Worm (Caenorhabditis elegans) whole organism, L4 larva: ENCODE results near the gene F17C11.11.
A peak's percentile ranks its signal among the peaks of the same experiment; 100 is the strongest.

Experiments used
- F10B5.3 ChIP-seq: sonication (generic microtip); optimal IDR thresholded peaks from 2 replicates; lab custom pipeline; 2016; ENCODE audit warnings: mild to moderate bottlenecking, missing genetic modification characterization, missing compliant biosample characterization
- F37D6.2 ChIP-seq: sonication (generic microtip); optimal IDR thresholded peaks from 2 replicates; lab custom pipeline; 2016; ENCODE audit warnings: mild to moderate bottlenecking, missing genetic modification characterization, missing compliant biosample characterization
- F44E2.7 ChIP-seq: fragments of 200-800 bp; sonication (Bioruptor generic); IDR thresholded peaks from 2 replicates; pipeline ENCODE4 v2.1.2; 2022; ENCODE audit warnings: missing genetic modification characterization, missing compliant biosample characterization
- ces-1 ChIP-seq: fragments of 150-350 bp; sonication (generic microtip); optimal IDR thresholded peaks from 4 replicates; lab custom pipeline; 2014; ENCODE audit warnings: missing biosample characterization, missing genetic modification reagents, missing genetic modification characterization
- ctbp-1 ChIP-seq: fragments of 200-800 bp; sonication (Bioruptor generic); IDR thresholded peaks from 2 replicates; pipeline ENCODE4 v1.3.6; 2022; ENCODE audit warnings: missing genetic modification reagents, missing genetic modification characterization, missing compliant biosample characterization
- daf-16 ChIP-seq, 3 experiments: sonication (generic microtip); optimal IDR thresholded peaks; 2 replicates each; lab custom pipeline; 2016 to 2017; ENCODE audit warnings: missing genetic modification characterization in 3 of 3, missing genetic modification reagents in 3 of 3, mild to moderate bottlenecking in 2 of 3, missing compliant biosample characterization in 2 of 3, missing biosample characterization in 1 of 3, moderate library complexity in 1 of 3
- daf-8 ChIP-seq: fragments of 200-800 bp; sonication (Bioruptor generic); IDR thresholded peaks from 2 replicates; pipeline ENCODE4 v1.3.6; 2022; ENCODE audit warnings: missing genetic modification characterization, missing compliant biosample characterization
- dmd-6 ChIP-seq: fragments of 200-800 bp; sonication (Bioruptor generic); IDR thresholded peaks from 2 replicates; pipeline ENCODE4 v1.3.6; 2022; ENCODE audit warnings: missing genetic modification reagents, missing genetic modification characterization, missing compliant biosample characterization
- dmd-8 ChIP-seq: fragments of 200-800 bp; sonication (Bioruptor generic); IDR thresholded peaks from 2 replicates; pipeline ENCODE4 v1.3.6; 2022; ENCODE audit warnings: missing genetic modification characterization, missing compliant biosample characterization
- duxl-1 ChIP-seq: sonication (generic microtip); optimal IDR thresholded peaks from 2 replicates; lab custom pipeline; 2016; ENCODE audit warnings: mild to moderate bottlenecking, missing genetic modification characterization, moderate library complexity, missing compliant biosample characterization; ENCODE audit not compliant: poor library complexity
- dve-1 ChIP-seq: sonication (generic microtip); optimal IDR thresholded peaks from 2 replicates; lab custom pipeline; 2017; ENCODE audit warnings: antibody characterized with exemption, mild to moderate bottlenecking, missing genetic modification characterization, missing compliant biosample characterization; ENCODE audit not compliant: insufficient read depth
- gei-8 ChIP-seq: fragments of 200-800 bp; sonication (Bioruptor generic); optimal IDR thresholded peaks from 2 replicates; lab custom pipeline; 2018; ENCODE audit warnings: mild to moderate bottlenecking, missing genetic modification characterization, missing compliant biosample characterization
- hif-1 ChIP-seq, 2 experiments: sonication (generic microtip); optimal IDR thresholded peaks; 2 replicates each; lab custom pipeline; 2016 to 2017; ENCODE audit warnings: missing compliant biosample characterization in 2 of 2, missing genetic modification characterization in 2 of 2, missing genetic modification reagents in 2 of 2, missing genotype in 2 of 2, mild to moderate bottlenecking in 1 of 2
- hlh-11 ChIP-seq: fragments of 200-800 bp; sonication (Bioruptor generic); optimal IDR thresholded peaks from 2 replicates; lab custom pipeline; 2018; ENCODE audit warnings: mild to moderate bottlenecking, missing genetic modification characterization, missing compliant biosample characterization
- hlh-30 ChIP-seq: sonication (generic microtip); optimal IDR thresholded peaks from 2 replicates; lab custom pipeline; 2017; ENCODE audit warnings: antibody characterized with exemption, mild to moderate bottlenecking, missing genetic modification characterization, missing compliant biosample characterization; ENCODE audit not compliant: insufficient read depth
- hmg-1.1 ChIP-seq: fragments of 200-800 bp; sonication (Bioruptor generic); IDR thresholded peaks from 2 replicates; pipeline ENCODE4 v1.3.6; 2022; ENCODE audit warnings: missing genetic modification reagents, missing genetic modification characterization, missing compliant biosample characterization
- lim-7 ChIP-seq: fragments of 200-800 bp; sonication (Bioruptor generic); IDR thresholded peaks from 2 replicates; pipeline ENCODE4 v1.3.6; 2022; ENCODE audit warnings: missing genetic modification characterization, missing compliant biosample characterization
- lin-15B ChIP-seq: fragments of 150-350 bp; sonication (generic microtip); optimal IDR thresholded peaks from 3 replicates; lab custom pipeline; 2014; ENCODE audit warnings: missing biosample characterization, missing genetic modification characterization
- lin-38 ChIP-seq: fragments of 200-800 bp; sonication (Bioruptor generic); IDR thresholded peaks from 2 replicates; pipeline ENCODE4 v1.3.6; 2022; ENCODE audit warnings: missing genetic modification reagents, missing genetic modification characterization, missing compliant biosample characterization
- mep-1 ChIP-seq: fragments of 150-350 bp; sonication (generic microtip); optimal IDR thresholded peaks from 3 replicates; lab custom pipeline; 2014; ENCODE audit warnings: missing biosample characterization, missing genetic modification characterization
- mxl-3 ChIP-seq: fragments of 200-800 bp; sonication (Bioruptor generic); optimal IDR thresholded peaks from 2 replicates; lab custom pipeline; 2018; ENCODE audit warnings: mild to moderate bottlenecking, missing genetic modification characterization, missing compliant biosample characterization
- nhr-10 ChIP-seq: fragments of 150-350 bp; optimal IDR thresholded peaks from 2 replicates; lab custom pipeline; 2014; ENCODE audit warnings: missing biosample characterization, missing genetic modification characterization
- nhr-102 ChIP-seq: sonication (generic microtip); optimal IDR thresholded peaks from 2 replicates; lab custom pipeline; 2016; ENCODE audit warnings: mild to moderate bottlenecking, missing genetic modification characterization, moderate library complexity, missing compliant biosample characterization
- nhr-11 ChIP-seq: fragments of 150-350 bp; optimal IDR thresholded peaks from 2 replicates; lab custom pipeline; 2014; ENCODE audit warnings: missing biosample characterization, missing genetic modification characterization
- nhr-25 ChIP-seq: sonication (generic microtip); optimal IDR thresholded peaks from 2 replicates; lab custom pipeline; 2017; ENCODE audit warnings: missing genetic modification characterization, mild to moderate bottlenecking, missing compliant biosample characterization, antibody characterized with exemption, moderate library complexity, borderline replicate concordance; ENCODE audit not compliant: insufficient read depth
- nhr-41 ChIP-seq: fragments of 200-800 bp; sonication (Bioruptor generic); IDR thresholded peaks from 2 replicates; pipeline ENCODE4 v1.3.6; 2022; ENCODE audit warnings: missing genetic modification reagents, missing genetic modification characterization, missing compliant biosample characterization
- nhr-48 ChIP-seq: sonication (generic microtip); optimal IDR thresholded peaks from 2 replicates; lab custom pipeline; 2016; ENCODE audit warnings: mild to moderate bottlenecking, missing genetic modification characterization, missing compliant biosample characterization
- nhr-6 ChIP-seq: fragments of 150-350 bp; optimal IDR thresholded peaks from 2 replicates; lab custom pipeline; 2014; ENCODE audit warnings: missing biosample characterization, missing genetic modification characterization
- nhr-77 ChIP-seq: fragments of 150-350 bp; optimal IDR thresholded peaks from 2 replicates; lab custom pipeline; 2014; ENCODE audit warnings: missing biosample characterization, missing genetic modification characterization
- pha-4 ChIP-seq, 2 experiments: fragments of 150-350 bp in 1 of 2; fragments of 200-800 bp in 1 of 2; sonication (Bioruptor generic) in 1 of 2; IDR thresholded peaks in 1 of 2; optimal IDR thresholded peaks in 1 of 2; 2 replicates each; pipeline versions ENCODE4 v1.3.6 to Lab custom; 2014 to 2022; ENCODE audit warnings: missing genetic modification characterization in 2 of 2, missing genetic modification reagents in 2 of 2, missing biosample characterization in 1 of 2, missing compliant biosample characterization in 1 of 2
- rbr-2 ChIP-seq: sonication (generic microtip); optimal IDR thresholded peaks from 2 replicates; lab custom pipeline; 2016; ENCODE audit warnings: missing genotype, missing genetic modification characterization, missing compliant biosample characterization
- sdz-12 ChIP-seq: fragments of 200-800 bp; sonication (Bioruptor generic); optimal IDR thresholded peaks from 2 replicates; lab custom pipeline; 2018; ENCODE audit warnings: mild to moderate bottlenecking, missing genetic modification characterization, missing compliant biosample characterization
- skn-1 ChIP-seq: fragments of 150-350 bp; optimal IDR thresholded peaks from 2 replicates; lab custom pipeline; 2014; ENCODE audit warnings: missing biosample characterization, missing genetic modification characterization
- spr-1 ChIP-seq: sonication (generic microtip); optimal IDR thresholded peaks from 2 replicates; lab custom pipeline; 2016; ENCODE audit warnings: mild to moderate bottlenecking, missing genetic modification characterization, missing compliant biosample characterization
- spr-3 ChIP-seq: fragments of 200-800 bp; sonication (Bioruptor generic); optimal IDR thresholded peaks from 2 replicates; lab custom pipeline; 2018; ENCODE audit warnings: mild to moderate bottlenecking, missing genetic modification characterization, missing compliant biosample characterization
- unc-62 ChIP-seq, 3 experiments: fragments of 150-350 bp in 1 of 3; sonication (generic microtip); optimal IDR thresholded peaks in 2 of 3; peaks in 1 of 3; 1 replicate in 1 of 3; 2 replicates in 2 of 3; lab custom pipeline; 2014 to 2017; ENCODE audit warnings: missing biosample characterization in 3 of 3, missing genetic modification characterization in 3 of 3, missing genetic modification reagents in 3 of 3, missing genotype in 1 of 3
- zag-1 ChIP-seq: fragments of 150-350 bp; optimal IDR thresholded peaks from 2 replicates; lab custom pipeline; 2014; ENCODE audit warnings: missing biosample characterization, missing genetic modification characterization
- zip-2 ChIP-seq: fragments of 150-350 bp; optimal IDR thresholded peaks from 2 replicates; lab custom pipeline; 2014; ENCODE audit warnings: missing biosample characterization, missing genetic modification characterization
- ztf-11 ChIP-seq: fragments of 150-350 bp; optimal IDR thresholded peaks from 2 replicates; lab custom pipeline; 2014; ENCODE audit warnings: missing biosample characterization, missing genetic modification characterization
- ztf-7 ChIP-seq: fragments of 150-350 bp; optimal IDR thresholded peaks from 2 replicates; lab custom pipeline; 2014; ENCODE audit warnings: missing biosample characterization, missing genetic modification characterization

F17C11.11 gene

DNA sequence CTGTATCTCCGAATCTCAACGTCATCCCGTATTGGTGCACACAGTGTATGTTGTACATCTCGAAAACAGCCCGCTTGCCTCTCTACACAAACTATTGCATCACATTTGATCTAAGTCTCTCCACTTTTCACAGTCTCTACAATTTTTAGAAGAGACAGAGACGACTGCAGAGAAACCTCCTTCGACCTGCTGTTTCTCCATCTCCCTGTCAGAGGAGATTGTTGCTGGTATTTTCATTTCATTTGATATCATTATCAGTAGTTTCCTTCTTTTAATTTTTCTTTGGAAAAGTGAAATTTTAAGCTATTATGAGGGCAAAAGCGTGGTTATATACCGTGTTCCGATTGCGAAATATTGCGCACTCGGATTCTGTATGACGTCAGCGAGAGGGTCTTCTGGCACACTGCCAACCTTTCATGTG, 2.0 kb upstream of the F17C11.11 start (continued):
- TF ChIP-seq lin-38 (GFP tag; lab: Robert Waterston, UW) (peak; percentile 38), spr-3 (GFP tag; lab: Kevin White, UChicago) (no peak), nhr-77 (tag; lab: Kevin White, UChicago) (peak; percentile 66), sdz-12 (GFP tag; lab: Kevin White, UChicago) (no peak), rbr-2 (tag; lab: Kevin White, UChicago) (peak; percentile 42), ces-1 (no peak), nhr-10 (tag; lab: Kevin White, UChicago) (peak; percentile 71), gei-8 (GFP tag; lab: Kevin White, UChicago) (no peak), unc-62 (GFP tag; optimal IDR thresholded peaks at IDR 0.05 in 1 of 2; lab: Kevin White, UChicago) (peak in 1 of 2 experiments; percentile 96), unc-62 (tag; optimal IDR thresholded peaks at IDR 0.05; lab: Kevin White, UChicago) (no peak), daf-16 (GFP tag; optimal IDR thresholded peaks at IDR 0.05; lab: Kevin White, UChicago) (no peak), daf-16 (tag; optimal IDR thresholded peaks at IDR 0.05; lab: Kevin White, UChicago) (peak; percentile 93), spr-1 (peak; percentile 71), F37D6.2 (tag; lab: Kevin White, UChicago) (peak; percentile 33), nhr-102 (tag; lab: Kevin White, UChicago) (peak; percentile 82), dmd-8 (GFP tag; lab: Robert Waterston, UW) (no peak), mxl-3 (GFP tag; lab: Kevin White, UChicago) (peak; percentile 75), F10B5.3 (tag; lab: Kevin White, UChicago) (no peak), ztf-11 (no peak), lin-15B (no peak), nhr-6 (tag; lab: Kevin White, UChicago) (peak; percentile 8), mep-1 (tag; lab: Kevin White, UChicago) (peak; percentile 65), pha-4 (GFP tag; IDR thresholded peaks at IDR 0.05; lab: Robert Waterston, UW) (peak; percentile 82), pha-4 (tag; optimal IDR thresholded peaks at IDR 0.05; lab: Kevin White, UChicago) (no peak), hif-1 (tag; optimal IDR thresholded peaks at IDR 0.05; lab: Kevin White, UChicago) (peak in 1 of 2 experiments; percentile 51), duxl-1 (no peak), nhr-25 (no peak), hmg-1.1 (GFP tag; lab: Robert Waterston, UW) (peak; percentile 55; the same call in 1 of the 2 replicates), zip-2 (tag; lab: Kevin White, UChicago) (peak; percentile 96), hlh-11 (tag; lab: Kevin White, UChicago) (peak; percentile 95), ztf-7 (tag; lab: Kevin White, UChicago) (peak; percentile 91), dmd-6 (GFP tag; lab: Robert Waterston, UW) (peak; percentile 85; the same call in 1 of the 2 replicates), nhr-41 (GFP tag; lab: Robert Waterston, UW) (0 out of 2 replicates have a peak, but pooled peaks have one; percentile 31), hlh-30 (tag; lab: Kevin White, UChicago) (peak; percentile 58), zag-1 (no peak), ctbp-1 (GFP tag; lab: Robert Waterston, UW) (no peak), lim-7 (GFP tag; lab: Robert Waterston, UW) (no peak), daf-8 (GFP tag; lab: Robert Waterston, UW) (no peak), F44E2.7 (GFP tag; lab: Robert Waterston, UW) (no peak), nhr-48 (tag; lab: Kevin White, UChicago) (peak; percentile 89), nhr-11 (peak; percentile 31), dve-1 (tag; lab: Kevin White, UChicago) (peak; percentile 88), skn-1 (tag; lab: Kevin White, UChicago) (no peak)
